Worm (Caenorhabditis elegans): ENCODE data around the gene T04F8.3.

ce11 chrX:11696696-11697095, 38.3 kb downstream of the T04F8.3 start, which contains the start of gene C44C10.12:
- no peak for TF ChIP-seq ama-1 (optimal IDR thresholded peaks at IDR 0.05)
- TF ChIP-seq hmg-4 (GFP tag; optimal IDR thresholded peaks at IDR 0.05), result no peak
- TF ChIP-seq tbx-37 (GFP tag; conservative IDR thresholded peaks at IDR 0.05), result no peak
- TF ChIP-seq flt-1 (GFP tag; IDR thresholded peaks at IDR 0.05), result no peak
- no peak for TF ChIP-seq aly-1 (tag; optimal IDR thresholded peaks at IDR 0.05)
- no peak for TF ChIP-seq tra-4 (tag; optimal IDR thresholded peaks at IDR 0.05)
- TF ChIP-seq F13C5.2 (tag; optimal IDR thresholded peaks at IDR 0.05), result no peak
- TF ChIP-seq ets-7 (tag; optimal IDR thresholded peaks at IDR 0.05), result no peak
- TF ChIP-seq ceh-13 (GFP tag; optimal IDR thresholded peaks at IDR 0.05), result no peak
- no peak for TF ChIP-seq ceh-36 (tag; optimal IDR thresholded peaks at IDR 0.05)
